Fruit fly (Drosophila melanogaster): ENCODE measurements around the gene CG5653.

Gene CG5653

DNA sequence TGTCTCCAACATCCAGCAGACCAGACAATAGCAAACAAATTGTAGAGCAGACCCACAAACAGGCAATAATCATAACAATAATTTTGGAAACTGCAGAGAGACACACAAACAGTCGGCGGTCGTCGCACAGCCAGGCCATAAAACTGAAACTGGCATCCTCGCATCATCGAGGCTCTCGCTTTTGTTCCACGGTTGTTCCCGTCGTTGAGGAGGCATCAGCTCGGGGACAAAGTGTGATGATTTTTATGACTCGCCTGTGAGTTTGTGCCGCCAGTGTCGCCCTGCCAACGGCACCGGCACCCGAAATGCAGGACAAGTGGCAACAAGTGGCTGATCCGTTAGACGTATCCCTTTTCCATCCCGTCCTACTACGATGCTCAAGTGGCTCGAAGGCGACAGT is 37.2 kb upstream of the CG5653 start:
- TF ChIP-seq D (optimal IDR thresholded peaks at IDR 0.05) (peak; percentile 71), D (GFP tag; optimal IDR thresholded peaks at IDR 0.05) (no peak), Camta (GFP tag; optimal IDR thresholded peaks at IDR 0.05) (no peak), CG15073 (GFP tag; optimal IDR thresholded peaks at IDR 0.05) (peak; percentile 84), CG13287 (GFP tag; IDR thresholded peaks at IDR 0.05; ENCODE audit: partially characterized antibody) (no peak), hb (GFP tag; IDR thresholded peaks at IDR 0.05; ENCODE audit: partially characterized antibody) (no peak), cad (GFP tag; optimal IDR thresholded peaks at IDR 0.05) (peak; percentile 94), zen (tag; optimal IDR thresholded peaks at IDR 0.05) (peak; percentile 90), CG9932 (GFP tag; IDR thresholded peaks at IDR 0.05) (0 out of 2 replicates have a peak, but pooled peaks have one; percentile 19), twi (tag; optimal IDR thresholded peaks at IDR 0.05) (peak; percentile 3), kni (GFP tag; optimal IDR thresholded peaks at IDR 0.05) (peak; percentile 21), tll (GFP tag; optimal IDR thresholded peaks at IDR 0.05) (peak in 1 of 2 experiments; percentile 61), abd-A (tag; optimal IDR thresholded peaks at IDR 0.05) (peak; percentile 4), CG16779 (GFP tag; IDR thresholded peaks at IDR 0.05) (0 out of 2 replicates have a peak, but pooled peaks have one; percentile 3)

DNA sequence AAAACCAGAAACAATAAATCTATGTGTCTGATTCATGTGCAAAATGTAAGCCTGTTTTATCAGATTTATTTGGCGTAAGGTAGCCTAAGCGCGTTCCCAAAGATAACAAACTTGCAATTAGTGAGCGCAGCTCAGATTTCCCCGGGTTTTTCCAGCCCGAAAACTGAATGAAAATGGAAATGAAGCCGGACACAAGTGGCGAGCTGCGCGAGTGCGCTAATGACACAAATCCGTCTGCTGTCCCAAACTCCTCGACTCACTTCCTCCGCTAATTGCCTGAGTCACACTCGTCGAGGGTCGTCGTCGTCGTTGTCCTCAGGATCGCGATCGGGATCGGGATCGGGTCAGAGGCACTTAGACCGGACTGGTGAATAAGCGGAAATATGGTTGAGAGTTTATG is 36.4 kb upstream of the CG5653 start:
- no peak for TF ChIP-seq Atf3 (GFP tag; optimal IDR thresholded peaks at IDR 0.05)
- no peak for TF ChIP-seq CG1792 (GFP tag; optimal IDR thresholded peaks at IDR 0.05)
- TF ChIP-seq ara (GFP tag; IDR thresholded peaks at IDR 0.05), result no peak
- TF ChIP-seq CG15479 (GFP tag; optimal IDR thresholded peaks at IDR 0.05), result peak; percentile 78
- TF ChIP-seq zen (tag; optimal IDR thresholded peaks at IDR 0.05), result peak; percentile 98
- no peak for TF ChIP-seq lov (optimal IDR thresholded peaks at IDR 0.05)
- TF ChIP-seq lov (GFP tag; IDR thresholded peaks at IDR 0.05), result peak; percentile 60; the same call in 1 of the 3 replicates
- no peak for TF ChIP-seq dmrt99B (tag; optimal IDR thresholded peaks at IDR 0.05)
- TF ChIP-seq Adf1 (GFP tag; IDR thresholded peaks at IDR 0.05), result no peak
- TF ChIP-seq Sin3A (optimal IDR thresholded peaks at IDR 0.05), result no peak
- TF ChIP-seq CG3281 (GFP tag; optimal IDR thresholded peaks at IDR 0.05), result no peak
- peak in 1 of 2 experiments; percentile 86 for TF ChIP-seq tll (GFP tag; optimal IDR thresholded peaks at IDR 0.05)
- peak; percentile 61 for TF ChIP-seq Ets65A (GFP tag)

DNA sequence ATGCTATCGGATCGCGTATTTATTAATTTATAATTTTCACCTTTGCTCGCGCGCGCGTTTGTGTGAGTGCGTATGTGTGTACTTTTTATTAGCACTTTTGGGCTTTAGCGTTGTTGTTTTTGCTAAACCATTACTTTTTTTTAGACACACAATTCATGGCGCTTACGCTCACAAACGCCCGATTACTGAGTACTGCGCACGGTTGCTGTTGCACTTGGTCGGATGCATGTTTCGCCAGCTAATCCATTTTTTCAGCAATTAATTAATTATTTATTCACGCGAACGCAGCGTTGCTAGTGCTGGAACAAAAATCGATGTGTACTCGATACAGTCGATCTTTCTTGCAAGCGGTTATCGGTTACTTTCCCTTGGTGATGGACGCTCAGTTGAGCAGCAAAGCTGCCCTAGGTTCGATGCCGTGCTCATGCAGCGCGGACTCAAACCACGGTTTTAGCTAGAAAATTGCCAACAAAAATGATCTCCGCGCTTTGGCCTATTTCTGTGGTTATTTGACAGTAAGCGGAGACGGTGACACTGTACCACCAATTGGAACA is 31.6 kb upstream of the CG5653 start, which contains the start of the genes smg and CG5087:
TSS of gene smg (minus strand) at position 304 of the 554 bp plus-strand sequence.
TSS of gene CG5087 (plus strand) at position 499 of the 554 bp plus-strand sequence.
- peak; percentile 76 for TF ChIP-seq CG13287 (GFP tag; IDR thresholded peaks at IDR 0.05; ENCODE audit: partially characterized antibody)
- peak; percentile 70 for TF ChIP-seq ken (GFP tag; IDR thresholded peaks at IDR 0.05)
- peak; percentile 70 for TF ChIP-seq sob (GFP tag; IDR thresholded peaks at IDR 0.05)
- TF ChIP-seq bsh (GFP tag; optimal IDR thresholded peaks at IDR 0.05), result no peak
- TF ChIP-seq da (GFP tag; optimal IDR thresholded peaks at IDR 0.05), result peak; percentile 16
- no peak for TF ChIP-seq CG12219 (GFP tag; optimal IDR thresholded peaks at IDR 0.05)
- TF ChIP-seq Xbp1 (GFP tag; optimal IDR thresholded peaks at IDR 0.05), result peak; percentile 67
- peak; percentile 46 for TF ChIP-seq CG9876 (GFP tag; optimal IDR thresholded peaks at IDR 0.05)
- TF ChIP-seq vvl (GFP tag; IDR thresholded peaks at IDR 0.05), result peak; percentile 85
- TF ChIP-seq vnd (GFP tag; IDR thresholded peaks at IDR 0.05; ENCODE audit: partially characterized antibody), result peak; percentile 30; the same call in 1 of the 3 replicates
- peak; percentile 56; the same call in 2 of the 3 replicates for TF ChIP-seq zfh1 (GFP tag; IDR thresholded peaks at IDR 0.05)
- TF ChIP-seq lilli (GFP tag; optimal IDR thresholded peaks at IDR 0.05), result peak; percentile 54
- peak; percentile 25 for TF ChIP-seq shn (GFP tag; optimal IDR thresholded peaks at IDR 0.05)
- peak; percentile 74 for TF ChIP-seq cg (GFP tag; optimal IDR thresholded peaks at IDR 0.05)
- no peak for TF ChIP-seq CG32772 (GFP tag; IDR thresholded peaks at IDR 0.05)
- TF ChIP-seq HLHmδ (GFP tag; optimal IDR thresholded peaks at IDR 0.05), result no peak
- TF ChIP-seq GATAe (GFP tag; conservative IDR thresholded peaks at IDR 0.05), result no peak
- TF ChIP-seq CG1792 (GFP tag; optimal IDR thresholded peaks at IDR 0.05), result peak; percentile 9
- TF ChIP-seq Bteb2 (GFP tag; optimal IDR thresholded peaks at IDR 0.05), result peak; percentile 16
- peak; percentile 42 for TF ChIP-seq tin (GFP tag; optimal IDR thresholded peaks at IDR 0.05)
- TF ChIP-seq CG10543 (GFP tag; optimal IDR thresholded peaks at IDR 0.05), result peak; percentile 48
- TF ChIP-seq CG2116 (GFP tag; optimal IDR thresholded peaks at IDR 0.05), result peak; percentile 97
- peak; percentile 24 for TF ChIP-seq CrebB (tag; optimal IDR thresholded peaks at IDR 0.05)
- TF ChIP-seq MTF-1 (GFP tag; optimal IDR thresholded peaks at IDR 0.05; ENCODE audit: borderline replicate concordance), result no peak
- peak; percentile 64 for TF ChIP-seq CG2712 (tag; optimal IDR thresholded peaks at IDR 0.05)
